Fruit fly (Drosophila melanogaster) whole organism, adult: ENCODE data around the gene Galk.

ENCODE experiments used
- CG11617 ChIP-seq: fragments of 200-800 bp; sonication (Bioruptor generic); optimal IDR thresholded peaks from 2 replicates; lab custom pipeline; 2017; ENCODE audit warnings: mild to moderate bottlenecking, missing biosample characterization, missing genetic modification reagents, missing genetic modification characterization
- CG12768 ChIP-seq: fragments of 200-800 bp; sonication (Bioruptor generic); optimal IDR thresholded peaks from 2 replicates; lab custom pipeline; 2017; ENCODE audit warnings: missing biosample characterization, missing genetic modification characterization, mild to moderate bottlenecking, moderate library complexity, missing genetic modification reagents
- CG14711 ChIP-seq: fragments of 200-800 bp; sonication (Bioruptor generic); optimal IDR thresholded peaks from 2 replicates; lab custom pipeline; 2018; ENCODE audit warnings: missing biosample characterization, mild to moderate bottlenecking, missing genetic modification characterization, moderate library complexity
- CG1620 ChIP-seq: fragments of 200-800 bp; sonication (Bioruptor generic); optimal IDR thresholded peaks from 2 replicates; lab custom pipeline; 2016; ENCODE audit warnings: missing biosample characterization, missing genetic modification characterization
- CG33017 ChIP-seq: fragments of 200-800 bp; sonication (Bioruptor generic); optimal IDR thresholded peaks from 2 replicates; lab custom pipeline; 2018; ENCODE audit warnings: missing biosample characterization, mild to moderate bottlenecking, missing genetic modification characterization, moderate library complexity
- CG5204 ChIP-seq: fragments of 200-800 bp; sonication (Bioruptor generic); optimal IDR thresholded peaks from 2 replicates; lab custom pipeline; 2016; ENCODE audit warnings: missing biosample characterization, missing genetic modification characterization
- CG7045 ChIP-seq: fragments of 200-800 bp; sonication (Bioruptor generic); optimal IDR thresholded peaks from 2 replicates; lab custom pipeline; 2017; ENCODE audit warnings: missing biosample characterization, mild to moderate bottlenecking, missing genetic modification characterization
- CG7101 ChIP-seq: fragments of 200-800 bp; sonication (Bioruptor generic); optimal IDR thresholded peaks from 2 replicates; lab custom pipeline; 2018; ENCODE audit warnings: missing biosample characterization, mild to moderate bottlenecking, missing genetic modification characterization, moderate library complexity
- Clk ChIP-seq: fragments of 200-800 bp; sonication (Bioruptor generic); optimal IDR thresholded peaks from 2 replicates; lab custom pipeline; 2017; ENCODE audit warnings: missing biosample characterization, missing genetic modification characterization
- Crg-1 ChIP-seq: fragments of 200-800 bp; sonication (Bioruptor generic); optimal IDR thresholded peaks from 2 replicates; lab custom pipeline; 2016; ENCODE audit warnings: missing biosample characterization, missing genetic modification characterization
- Hr96 ChIP-seq: fragments of 200-800 bp; sonication (Bioruptor generic); optimal IDR thresholded peaks from 2 replicates; lab custom pipeline; 2016; ENCODE audit warnings: missing biosample characterization, missing genetic modification characterization
- Mnt ChIP-seq: fragments of 200-800 bp; sonication (Bioruptor generic); optimal IDR thresholded peaks from 2 replicates; lab custom pipeline; 2016; ENCODE audit warnings: missing biosample characterization, mild to moderate bottlenecking, missing genetic modification characterization
- bab1 ChIP-seq: fragments of 200-800 bp; sonication (Bioruptor generic); optimal IDR thresholded peaks from 3 replicates; lab custom pipeline; 2019; ENCODE audit warnings: missing biosample characterization, mild to moderate bottlenecking, missing genetic modification characterization, moderate library complexity
- cic ChIP-seq: fragments of 200-800 bp; sonication (Bioruptor generic); optimal IDR thresholded peaks from 2 replicates; lab custom pipeline; 2017; ENCODE audit warnings: missing biosample characterization, mild to moderate bottlenecking, missing genetic modification characterization, moderate library complexity
- cnc ChIP-seq, 2 experiments: fragments of >200 bp; optimal IDR thresholded peaks; 2 replicates each; lab custom pipeline; 2017
- kay ChIP-seq: fragments of 200-800 bp; sonication (Bioruptor generic); peaks from one replicate; lab custom pipeline; 2016; ENCODE audit warnings: missing biosample characterization, missing genetic modification characterization, borderline replicate concordance
- ovo ChIP-seq: fragments of 200-800 bp; sonication (Bioruptor generic); optimal IDR thresholded peaks from 2 replicates; lab custom pipeline; 2016; ENCODE audit warnings: missing biosample characterization, missing genetic modification characterization
- pad ChIP-seq: fragments of 200-800 bp; sonication (Bioruptor generic); optimal IDR thresholded peaks from 3 replicates; lab custom pipeline; 2017; ENCODE audit warnings: missing biosample characterization, missing genetic modification characterization, mild to moderate bottlenecking, moderate library complexity, missing genetic modification reagents
- tj ChIP-seq: fragments of 200-800 bp; sonication (Bioruptor generic); optimal IDR thresholded peaks from 3 replicates; lab custom pipeline; 2017; ENCODE audit warnings: missing biosample characterization, mild to moderate bottlenecking, missing genetic modification characterization, moderate library complexity
- toe ChIP-seq: fragments of 200-800 bp; sonication (Bioruptor generic); optimal IDR thresholded peaks from 2 replicates; lab custom pipeline; 2016; ENCODE audit warnings: missing biosample characterization, missing genetic modification characterization

The Galk gene

dm6 chr3L:8985848-8986320 lies at the start of gene Galk:
Galk (minus strand) TSS chr3L:8986091.
- TF ChIP-seq CG7045 (GFP tag; lab: Kevin White, UChicago): no peak
- no peak for TF ChIP-seq kay (GFP tag; lab: Kevin White, UChicago)
- TF ChIP-seq Hr96: no peak
- TF ChIP-seq CG1620 (GFP tag; lab: Kevin White, UChicago): peak; percentile 28
- no peak for TF ChIP-seq cnc (optimal IDR thresholded peaks at IDR 0.05; lab: Kevin White, UChicago)
- TF ChIP-seq CG14711: no peak
- TF ChIP-seq Clk (GFP tag; lab: Kevin White, UChicago): peak; percentile 13
- TF ChIP-seq ovo (GFP tag; lab: Kevin White, UChicago): peak; percentile 22
- peak; percentile 25 for TF ChIP-seq tj (GFP tag; lab: Kevin White, UChicago)
- TF ChIP-seq cic (GFP tag; lab: Kevin White, UChicago): peak; percentile 29
- TF ChIP-seq pad (GFP tag; lab: Kevin White, UChicago): no peak
- TF ChIP-seq bab1 (GFP tag; lab: Kevin White, UChicago): no peak
- TF ChIP-seq Crg-1 (GFP tag; lab: Kevin White, UChicago): peak; percentile 5
- TF ChIP-seq toe: no peak
- peak; percentile 45 for TF ChIP-seq Mnt (GFP tag; lab: Kevin White, UChicago)
- TF ChIP-seq CG11617 (GFP tag; lab: Kevin White, UChicago): no peak
- peak; percentile 59 for TF ChIP-seq CG7101 (tag; lab: Kevin White, UChicago)
- peak; percentile 44 for TF ChIP-seq CG12768 (GFP tag; lab: Kevin White, UChicago)
- TF ChIP-seq CG33017: peak; percentile 70
- TF ChIP-seq CG5204 (GFP tag; lab: Kevin White, UChicago): peak; percentile 64

DNA sequence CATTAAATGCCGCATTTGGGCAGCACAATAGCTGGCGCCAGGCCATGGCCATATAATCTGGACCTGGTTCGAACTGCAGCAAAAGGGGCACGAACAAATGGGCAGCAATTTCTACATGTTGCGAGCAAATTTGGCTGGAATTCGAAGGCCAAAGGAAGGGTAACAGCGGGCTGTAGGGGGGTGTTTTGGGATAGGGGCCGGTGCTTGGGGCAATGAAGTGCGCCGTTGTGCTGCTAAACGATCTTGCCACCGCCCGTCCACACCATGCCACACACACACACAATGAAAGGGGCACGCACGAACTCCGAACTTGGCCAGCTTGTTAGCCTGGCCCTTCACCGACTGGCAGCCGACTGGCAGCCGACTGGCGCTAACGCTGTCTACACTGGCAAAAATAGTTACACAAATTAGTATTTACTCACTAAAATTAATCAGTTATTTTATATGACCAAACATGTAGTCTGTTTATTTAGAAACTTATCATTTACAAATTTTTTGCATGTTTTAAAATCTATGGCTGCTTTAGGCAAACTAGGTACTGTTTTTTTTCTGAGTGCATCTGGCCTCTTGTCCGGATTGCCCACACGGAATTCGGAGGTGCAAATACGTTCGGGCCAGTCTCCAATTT lies 48.2 kb upstream of the Galk start:
- TF ChIP-seq toe (no peak), CG11617 (GFP tag; lab: Kevin White, UChicago) (no peak), Crg-1 (GFP tag; lab: Kevin White, UChicago) (no peak), bab1 (GFP tag; lab: Kevin White, UChicago) (no peak), Hr96 (no peak)

DNA sequence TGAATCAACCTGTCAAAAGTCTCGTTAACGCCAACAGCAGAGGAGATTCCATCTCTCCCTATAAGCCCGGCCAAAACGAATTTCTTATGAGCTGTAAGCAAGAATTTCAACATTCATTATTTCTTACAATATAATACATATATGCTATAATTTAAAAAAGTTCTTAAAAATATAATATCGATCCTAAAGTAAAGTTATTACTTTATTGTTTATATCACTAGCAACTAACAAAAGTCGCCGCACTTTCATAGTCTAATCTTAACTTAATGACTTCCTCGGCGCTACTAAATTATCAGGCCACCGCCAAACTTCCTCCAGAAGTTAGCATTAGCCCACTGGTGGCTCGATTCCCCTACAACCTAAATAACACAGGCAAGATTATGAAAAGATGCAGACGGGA lies 47.6 kb upstream of the Galk start:
- TF ChIP-seq Crg-1 (GFP tag; lab: Kevin White, UChicago): no peak
- no peak for TF ChIP-seq Mnt (GFP tag; lab: Kevin White, UChicago)
- TF ChIP-seq cic (GFP tag; lab: Kevin White, UChicago): no peak
- TF ChIP-seq CG11617 (GFP tag; lab: Kevin White, UChicago): no peak
- no peak for TF ChIP-seq bab1 (GFP tag; lab: Kevin White, UChicago)
- TF ChIP-seq ovo (GFP tag; lab: Kevin White, UChicago): no peak
- TF ChIP-seq CG14711: no peak
- no peak for TF ChIP-seq toe
- no peak for TF ChIP-seq CG12768 (GFP tag; lab: Kevin White, UChicago)
- TF ChIP-seq Hr96: no peak
- no peak for TF ChIP-seq CG7101 (tag; lab: Kevin White, UChicago)
- no peak for TF ChIP-seq tj (GFP tag; lab: Kevin White, UChicago)

dm6 chr3L:9032871-9033270 lies 47.0 kb upstream of the Galk start:
- TF ChIP-seq ovo (GFP tag; lab: Kevin White, UChicago): no peak
- TF ChIP-seq CG5204 (GFP tag; lab: Kevin White, UChicago): no peak
- TF ChIP-seq CG7101 (tag; lab: Kevin White, UChicago): no peak
- TF ChIP-seq cnc (optimal IDR thresholded peaks at IDR 0.05; lab: Kevin White, UChicago): no peak
- TF ChIP-seq pad (GFP tag; lab: Kevin White, UChicago): no peak
- TF ChIP-seq CG7045 (GFP tag; lab: Kevin White, UChicago): no peak
- TF ChIP-seq CG11617 (GFP tag; lab: Kevin White, UChicago): no peak
- no peak for TF ChIP-seq CG12768 (GFP tag; lab: Kevin White, UChicago)
- TF ChIP-seq toe: no peak
- TF ChIP-seq tj (GFP tag; lab: Kevin White, UChicago): no peak
- no peak for TF ChIP-seq bab1 (GFP tag; lab: Kevin White, UChicago)
- no peak for TF ChIP-seq Clk (GFP tag; lab: Kevin White, UChicago)

- no peak for TF ChIP-seq tj (GFP tag; lab: Kevin White, UChicago)
- TF ChIP-seq CG5204 (GFP tag; lab: Kevin White, UChicago): no peak
- no peak for TF ChIP-seq CG33017
- no peak for TF ChIP-seq kay (GFP tag; lab: Kevin White, UChicago)
- no peak for TF ChIP-seq Mnt (GFP tag; lab: Kevin White, UChicago)
- TF ChIP-seq toe: no peak
- TF ChIP-seq CG7045 (GFP tag; lab: Kevin White, UChicago): no peak
- TF ChIP-seq pad (GFP tag; lab: Kevin White, UChicago): no peak
- TF ChIP-seq CG12768 (GFP tag; lab: Kevin White, UChicago): no peak
- no peak for TF ChIP-seq CG11617 (GFP tag; lab: Kevin White, UChicago)
- TF ChIP-seq cic (GFP tag; lab: Kevin White, UChicago): no peak
- TF ChIP-seq CG14711: no peak
- TF ChIP-seq bab1 (GFP tag; lab: Kevin White, UChicago): no peak
- TF ChIP-seq Crg-1 (GFP tag; lab: Kevin White, UChicago): no peak
- TF ChIP-seq CG7101 (tag; lab: Kevin White, UChicago): no peak
- no peak for TF ChIP-seq Clk (GFP tag; lab: Kevin White, UChicago)
- no peak for TF ChIP-seq cnc (optimal IDR thresholded peaks at IDR 0.05; lab: Kevin White, UChicago)
- no peak for TF ChIP-seq CG1620 (GFP tag; lab: Kevin White, UChicago)
Measured at dm6 chr3L:9029183-9029789, 43.4 kb upstream of the Galk start.
